Worm (Caenorhabditis elegans): ENCODE measurements around the gene C13C4.6.

DNA sequence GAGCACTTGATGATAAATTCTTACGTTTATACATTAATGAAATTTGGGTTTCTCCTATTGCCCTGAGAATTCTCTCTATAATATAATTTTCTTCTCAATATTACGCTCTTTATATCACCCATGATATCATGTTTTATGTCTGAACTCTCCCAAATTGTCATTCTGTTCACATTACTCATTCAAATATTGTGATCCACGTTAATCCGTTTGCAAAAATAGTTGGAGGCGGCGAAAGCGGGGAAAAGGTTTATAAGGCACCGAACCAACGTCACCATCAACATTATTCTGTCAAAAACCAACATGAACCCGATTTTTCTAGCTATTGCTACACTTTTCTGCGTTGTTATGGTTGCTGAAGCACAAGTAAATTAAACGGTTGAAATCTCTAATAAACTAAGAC lies 31.5 kb downstream of the C13C4.6 start, which contains the start of gene C27A7.8:
- no peak for TF ChIP-seq flh-1 (GFP tag; optimal IDR thresholded peaks at IDR 0.05)
- no peak for TF ChIP-seq blmp-1 (tag; optimal IDR thresholded peaks at IDR 0.05)
- TF ChIP-seq ces-1 (GFP tag; optimal IDR thresholded peaks at IDR 0.05): no peak
- TF ChIP-seq mab-5 (tag; optimal IDR thresholded peaks at IDR 0.05): no peak
- TF ChIP-seq nhr-28 (tag; optimal IDR thresholded peaks at IDR 0.05): no peak
- no peak for TF ChIP-seq nhr-76 (tag; optimal IDR thresholded peaks at IDR 0.05)
- no peak for TF ChIP-seq drap-1 (GFP tag; optimal IDR thresholded peaks at IDR 0.05)
- no peak for TF ChIP-seq ceh-39 (tag; optimal IDR thresholded peaks at IDR 0.05)
- no peak for TF ChIP-seq sem-2 (GFP tag; optimal IDR thresholded peaks at IDR 0.05)
